Worm (Caenorhabditis elegans) whole organism, young adult: ENCODE data around the gene R12B2.13.

Experiments
- B0019.2 ChIP-seq: fragments of 200-800 bp; sonication (Bioruptor generic); conservative IDR thresholded peaks from 2 replicates; pipeline ENCODE4 v1.3.6; 2022; ENCODE audit warnings: missing genetic modification reagents, missing genetic modification characterization, missing compliant biosample characterization
- F37B4.10 ChIP-seq: fragments of 200-800 bp; sonication (Bioruptor generic); IDR thresholded peaks from 2 replicates; pipeline ENCODE4 v1.3.6; 2022; ENCODE audit warnings: missing genetic modification characterization, missing compliant biosample characterization
- F55B11.4 ChIP-seq: sonication (generic microtip); optimal IDR thresholded peaks from 2 replicates; lab custom pipeline; 2016; ENCODE audit warnings: missing compliant biosample characterization, missing genetic modification characterization, borderline replicate concordance; ENCODE audit not compliant: insufficient read depth
- F57C9.4 ChIP-seq: sonication (generic microtip); optimal IDR thresholded peaks from 2 replicates; lab custom pipeline; 2017; ENCODE audit warnings: mild to moderate bottlenecking, missing genetic modification characterization, missing compliant biosample characterization
- ets-4 ChIP-seq: fragments of 200-800 bp; sonication (Bioruptor generic); optimal IDR thresholded peaks from 2 replicates; lab custom pipeline; 2018; ENCODE audit warnings: mild to moderate bottlenecking, missing genetic modification characterization, missing compliant biosample characterization
- unc-62 ChIP-seq: fragments of 150-350 bp; optimal IDR thresholded peaks from 2 replicates; lab custom pipeline; 2014; ENCODE audit warnings: missing biosample characterization, missing genetic modification reagents, missing genetic modification characterization
- ztf-26 ChIP-seq: sonication (generic microtip); optimal IDR thresholded peaks from 2 replicates; lab custom pipeline; 2017; ENCODE audit warnings: missing genetic modification characterization, missing compliant biosample characterization

DNA sequence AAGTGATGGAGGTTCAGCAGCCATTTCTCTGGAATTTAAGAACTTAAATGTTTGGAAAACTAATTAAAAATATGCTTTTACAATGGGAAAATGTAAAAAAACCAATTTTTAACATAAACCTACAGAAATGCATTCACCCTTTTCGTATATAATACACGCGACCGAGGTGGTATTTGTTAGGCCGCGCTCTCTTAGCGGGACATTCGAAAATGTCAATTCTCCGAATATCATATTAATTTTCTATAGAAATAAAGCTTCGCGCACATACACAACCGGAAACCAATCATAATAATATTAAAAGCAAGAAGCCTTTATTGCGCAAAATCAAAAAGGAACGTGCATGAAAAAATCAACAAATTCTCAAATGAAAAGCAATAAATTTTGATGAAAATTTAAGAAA, 20.0 kb upstream of the R12B2.13 start, which contains the start of gene ddx-23:
- no peak for TF ChIP-seq F37B4.10 (GFP tag; lab: Robert Waterston, UW)
- TF ChIP-seq F57C9.4: no peak
- TF ChIP-seq unc-62: no peak
- no peak for TF ChIP-seq B0019.2
- TF ChIP-seq ets-4: no peak
- no peak for TF ChIP-seq ztf-26 (tag; lab: Kevin White, UChicago)
- no peak for TF ChIP-seq F55B11.4 (tag; lab: Kevin White, UChicago)
